Worm (Caenorhabditis elegans) whole organism, midembryonic: ENCODE results near the gene hlh-27.

Experiments
- flt-1 ChIP-seq: fragments of 200-800 bp; sonication (Bioruptor generic); IDR thresholded peaks from 2 replicates; pipeline ENCODE4 v1.3.6; 2022; ENCODE audit warnings: missing genetic modification characterization, missing compliant biosample characterization
- klf-2 ChIP-seq: fragments of 200-800 bp; sonication (Bioruptor generic); conservative IDR thresholded peaks from 2 replicates; pipeline ENCODE4 v1.3.6; 2022; ENCODE audit warnings: missing genetic modification reagents, missing genetic modification characterization, missing compliant biosample characterization
- med-1 ChIP-seq: sonication (generic microtip); optimal IDR thresholded peaks from 2 replicates; lab custom pipeline; 2017; ENCODE audit warnings: missing genetic modification characterization, mild to moderate bottlenecking, missing compliant biosample characterization, antibody characterized with exemption, missing genetic modification reagents; ENCODE audit not compliant: insufficient read depth

ce11 chrII:5518910-5519309, 21.1 kb downstream of the hlh-27 start, which contains the start of gene ZK177.2:
- TF ChIP-seq flt-1 (GFP tag; lab: Robert Waterston, UW) (no peak), klf-2 (GFP tag; lab: Robert Waterston, UW) (no peak), med-1 (GFP tag; lab: Kevin White, UChicago) (no peak)
